Fruit fly (Drosophila melanogaster): ENCODE results near the gene ATPsynE.

The ATPsynE gene

dm6 chr3R:14357405-14357804 is 30.7 kb downstream of the ATPsynE start (continued):
- peak; percentile 36 for TF ChIP-seq ind (GFP tag; optimal IDR thresholded peaks at IDR 0.05)
- peak; percentile 35; the same call in 1 of the 2 replicates for TF ChIP-seq CG14014 (GFP tag; IDR thresholded peaks at IDR 0.05)
- TF ChIP-seq peb (GFP tag; IDR thresholded peaks at IDR 0.05) = 0 out of 2 replicates have a peak, but pooled peaks have one; percentile 25
- TF ChIP-seq jumu (GFP tag; optimal IDR thresholded peaks at IDR 0.05) = no peak
- no peak for TF ChIP-seq CG1647 (GFP tag; optimal IDR thresholded peaks at IDR 0.05)
- no peak for TF ChIP-seq Vsx1 (GFP tag; optimal IDR thresholded peaks at IDR 0.05)
- TF ChIP-seq Ada2b (GFP tag; IDR thresholded peaks at IDR 0.05) = 0 out of 2 replicates have a peak, but pooled peaks have one; percentile 47
- no peak for TF ChIP-seq pb (GFP tag; optimal IDR thresholded peaks at IDR 0.05)
- TF ChIP-seq CG8281 (tag; optimal IDR thresholded peaks at IDR 0.05) = no peak
- no peak for TF ChIP-seq Fer2 (tag; optimal IDR thresholded peaks at IDR 0.05)
- peak; percentile 44 for TF ChIP-seq D19A (tag; optimal IDR thresholded peaks at IDR 0.05)
- TF ChIP-seq Nf-YC (tag; optimal IDR thresholded peaks at IDR 0.05) = no peak
- peak; percentile 63 for TF ChIP-seq ara (GFP tag; IDR thresholded peaks at IDR 0.05)
- no peak for TF ChIP-seq pros (GFP tag; optimal IDR thresholded peaks at IDR 0.05)
- no peak for TF ChIP-seq Nf-YB (GFP tag; optimal IDR thresholded peaks at IDR 0.05)
- TF ChIP-seq tup (GFP tag; optimal IDR thresholded peaks at IDR 0.05) = no peak
- TF ChIP-seq stwl (tag; optimal IDR thresholded peaks at IDR 0.05) = no peak
- TF ChIP-seq Jarid2 (GFP tag; optimal IDR thresholded peaks at IDR 0.05) = no peak
- TF ChIP-seq sob (GFP tag; IDR thresholded peaks at IDR 0.05) = peak; percentile 45; the same call in 1 of the 2 replicates
- no peak for TF ChIP-seq inv (GFP tag; IDR thresholded peaks at IDR 0.05; ENCODE audit: partially characterized antibody)
- TF ChIP-seq CG11085 (GFP tag; IDR thresholded peaks at IDR 0.05) = no peak
- peak; percentile 51 for TF ChIP-seq CG17359 (tag; optimal IDR thresholded peaks at IDR 0.05)
- TF ChIP-seq HLH3B (GFP tag; IDR thresholded peaks at IDR 0.05) = peak; percentile 46
- TF ChIP-seq CG6272 (GFP tag; IDR thresholded peaks at IDR 0.05) = no peak
- no peak for TF ChIP-seq Opbp (GFP tag; IDR thresholded peaks at IDR 0.05; ENCODE audit: partially characterized antibody)
- TF ChIP-seq seq (GFP tag; IDR thresholded peaks at IDR 0.05) = 0 out of 2 replicates have a peak, but pooled peaks have one; percentile 22
- peak; percentile 40 for TF ChIP-seq CG3847 (GFP tag; IDR thresholded peaks at IDR 0.05)
- TF ChIP-seq CG30431 (GFP tag; optimal IDR thresholded peaks at IDR 0.05) = peak; percentile 24
- 0 out of 3 replicates have a peak, but pooled peaks have one; percentile 47 for TF ChIP-seq H15 (GFP tag; IDR thresholded peaks at IDR 0.05)
- peak; percentile 19 for TF ChIP-seq Six4 (GFP tag; optimal IDR thresholded peaks at IDR 0.05)
- TF ChIP-seq CG4360 (GFP tag; IDR thresholded peaks at IDR 0.05) = no peak
- TF ChIP-seq ham (GFP tag; IDR thresholded peaks at IDR 0.05) = no peak
- peak; percentile 36; the same call in 1 of the 2 replicates for TF ChIP-seq esg (GFP tag; conservative IDR thresholded peaks at IDR 0.05)
- TF ChIP-seq CG1233 (GFP tag; optimal IDR thresholded peaks at IDR 0.05) = peak; percentile 34
- peak; percentile 51; the same call in 1 of the 2 replicates for TF ChIP-seq CG11247 (GFP tag; IDR thresholded peaks at IDR 0.05)
- TF ChIP-seq Dp (GFP tag; optimal IDR thresholded peaks at IDR 0.05) = no peak
- no peak for TF ChIP-seq gt (GFP tag; IDR thresholded peaks at IDR 0.05)
- TF ChIP-seq CG7745 (tag; optimal IDR thresholded peaks at IDR 0.05) = no peak
- peak; percentile 40 for TF ChIP-seq CG12769 (tag; optimal IDR thresholded peaks at IDR 0.05)
- no peak for TF ChIP-seq maf-S (GFP tag; optimal IDR thresholded peaks at IDR 0.05)
- peak; percentile 69 for TF ChIP-seq row (GFP tag; IDR thresholded peaks at IDR 0.05)
- TF ChIP-seq ash1 (GFP tag; optimal IDR thresholded peaks at IDR 0.05) = no peak
- TF ChIP-seq caup (GFP tag; optimal IDR thresholded peaks at IDR 0.05; ENCODE audit: severe bottlenecking) = peak; percentile 20
- TF ChIP-seq rib (GFP tag; IDR thresholded peaks at IDR 0.05) = no peak
- TF ChIP-seq D (optimal IDR thresholded peaks at IDR 0.05) = no peak
- TF ChIP-seq D (GFP tag; optimal IDR thresholded peaks at IDR 0.05) = peak; percentile 13
- TF ChIP-seq MESR4 (GFP tag; optimal IDR thresholded peaks at IDR 0.05) = no peak
- peak; percentile 36 for TF ChIP-seq CG9817 (tag; optimal IDR thresholded peaks at IDR 0.05)
- no peak for TF ChIP-seq CG4707 (GFP tag; optimal IDR thresholded peaks at IDR 0.05)
- peak; percentile 62 for TF ChIP-seq CG14667 (GFP tag; IDR thresholded peaks at IDR 0.05)
- TF ChIP-seq CG30403 (GFP tag; optimal IDR thresholded peaks at IDR 0.05) = peak; percentile 26
